Worm (Caenorhabditis elegans) whole organism, L4/young adult: Measurements from ENCODE around the gene Y75B8A.18.

ENCODE experiments used
- W03F9.2 ChIP-seq: fragments of 150-350 bp; optimal IDR thresholded peaks from 2 replicates; lab custom pipeline; 2014; ENCODE audit warnings: missing biosample characterization, missing genetic modification characterization
- dao-5 ChIP-seq: sonication (generic microtip); optimal IDR thresholded peaks from 2 replicates; lab custom pipeline; 2016; ENCODE audit warnings: missing genotype, missing genetic modification characterization, moderate library complexity, missing compliant biosample characterization
- him-1 ChIP-seq: sonication (generic microtip); optimal IDR thresholded peaks from 2 replicates; lab custom pipeline; 2016; ENCODE audit warnings: missing genotype, missing genetic modification reagents, missing genetic modification characterization, missing compliant biosample characterization

- TF ChIP-seq W03F9.2 (tag; lab: Kevin White, UChicago) (no peak), him-1 (tag; lab: Kevin White, UChicago) (no peak), dao-5 (tag; lab: Kevin White, UChicago) (no peak)
Observed at ce11 chrIII:12270391-12270790, 44.4 kb upstream of the Y75B8A.18 start.
